Fruit fly (Drosophila melanogaster) S2 (cell line): ENCODE results near the gene Sf3a2.

Experiments used
- CG8478 ChIP-seq: fragments of >200 bp; optimal IDR thresholded peaks from 2 replicates; lab custom pipeline; 2018
- CTCF ChIP-seq, 2 experiments: fragments of >200 bp; optimal IDR thresholded peaks; 2 replicates each; lab custom pipeline; 2018

DNA sequence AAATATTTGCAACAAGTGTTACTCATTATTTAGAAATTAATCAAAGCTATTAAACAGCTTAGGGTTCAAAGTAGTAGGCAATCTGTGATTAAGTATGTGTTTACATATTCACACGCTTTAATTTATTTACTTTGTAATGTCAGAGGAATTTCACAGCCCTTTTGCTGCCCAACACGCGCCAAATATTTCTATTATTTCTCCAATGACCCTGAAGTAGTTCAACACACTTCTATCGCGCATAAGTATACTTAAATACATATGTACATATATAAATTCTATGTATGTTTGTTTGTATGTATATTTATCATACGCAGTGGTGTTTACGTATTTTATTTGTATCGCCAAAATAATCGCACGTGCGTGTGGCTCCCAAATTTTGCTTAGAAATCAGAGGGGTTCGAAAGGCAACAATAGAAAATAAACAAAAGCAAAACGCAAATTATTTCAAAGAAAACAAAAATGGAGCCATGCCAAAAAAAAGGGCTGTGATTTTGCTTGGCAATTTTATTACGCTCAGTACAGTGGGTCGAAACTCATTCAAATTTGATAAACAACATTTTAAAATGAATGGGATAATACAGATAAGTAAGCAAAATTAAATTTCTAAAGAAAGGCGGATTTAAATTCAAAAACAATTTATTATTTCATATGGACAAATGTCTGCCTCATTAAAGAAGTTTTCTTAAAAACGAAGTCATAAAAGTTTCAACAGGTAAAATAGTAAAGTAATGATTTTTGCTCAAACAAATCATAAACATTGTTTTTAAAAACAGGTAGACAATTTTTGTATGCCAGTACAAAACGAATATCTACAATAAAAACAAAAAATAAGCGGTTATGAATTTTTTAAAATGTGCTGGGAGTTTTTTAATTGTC lies 10.4 kb downstream of the Sf3a2 start:
- TF ChIP-seq CTCF (optimal IDR thresholded peaks at IDR 0.05; lab: Kevin White, UChicago) (no peak), CG8478 (lab: Kevin White, UChicago) (no peak)
